Worm (Caenorhabditis elegans) whole organism, L1 larva: ENCODE data around the gene R07E4.1.

Source experiments
- ama-1 ChIP-seq: fragments of 150-350 bp; optimal IDR thresholded peaks from 2 replicates; lab custom pipeline; 2014
- blmp-1 ChIP-seq: fragments of 150-350 bp; optimal IDR thresholded peaks from 2 replicates; lab custom pipeline; 2014; ENCODE audit warnings: missing biosample characterization, missing genetic modification characterization
- ceh-63 ChIP-seq: fragments of 200-800 bp; sonication (Bioruptor generic); optimal IDR thresholded peaks from 2 replicates; lab custom pipeline; 2018; ENCODE audit warnings: mild to moderate bottlenecking, missing genetic modification characterization, missing compliant biosample characterization
- ceh-8 ChIP-seq: fragments of 200-800 bp; sonication (Bioruptor generic); optimal IDR thresholded peaks from 2 replicates; lab custom pipeline; 2018; ENCODE audit warnings: mild to moderate bottlenecking, missing genetic modification characterization, moderate library complexity, missing compliant biosample characterization
- ceh-82 ChIP-seq, 3 experiments: fragments of 150-350 bp in 1 of 3; sonication (generic microtip) in 2 of 3; optimal IDR thresholded peaks; 2 replicates each; lab custom pipeline; 2014 to 2017; ENCODE audit warnings: missing biosample characterization in 3 of 3, missing genetic modification characterization in 3 of 3
- ceh-90 ChIP-seq: sonication (generic microtip); optimal IDR thresholded peaks from 2 replicates; lab custom pipeline; 2016; ENCODE audit warnings: missing genetic modification characterization, missing compliant biosample characterization
- dsc-1 ChIP-seq: sonication (generic microtip); optimal IDR thresholded peaks from 2 replicates; lab custom pipeline; 2016; ENCODE audit warnings: mild to moderate bottlenecking, missing genetic modification characterization, missing compliant biosample characterization
- efl-1 ChIP-seq, 4 experiments: fragments of 150-350 bp; optimal IDR thresholded peaks in 3 of 4; peaks in 1 of 4; 1 replicate in 1 of 4; 2 replicates in 3 of 4; lab custom pipeline; 2014; ENCODE audit warnings: missing biosample characterization in 2 of 4, missing genetic modification characterization in 2 of 4, missing genetic modification reagents in 2 of 4
- efl-3 ChIP-seq: fragments of 200-800 bp; sonication (Bioruptor generic); optimal IDR thresholded peaks from 2 replicates; lab custom pipeline; 2018; ENCODE audit warnings: mild to moderate bottlenecking, missing genetic modification characterization, missing compliant biosample characterization
- elt-2 ChIP-seq: sonication (generic microtip); optimal IDR thresholded peaks from 2 replicates; lab custom pipeline; 2016; ENCODE audit warnings: missing genetic modification characterization, mild to moderate bottlenecking, inconsistent platforms, missing compliant biosample characterization, missing genetic modification reagents
- fkh-4 ChIP-seq: sonication (generic microtip); optimal IDR thresholded peaks from 2 replicates; lab custom pipeline; 2016; ENCODE audit warnings: missing compliant biosample characterization, missing genetic modification characterization, borderline replicate concordance
- fkh-8 ChIP-seq: sonication (generic microtip); optimal IDR thresholded peaks from 2 replicates; lab custom pipeline; 2016; ENCODE audit warnings: mild to moderate bottlenecking, missing genetic modification characterization, missing compliant biosample characterization
- hlh-4 ChIP-seq: sonication (generic microtip); optimal IDR thresholded peaks from 2 replicates; lab custom pipeline; 2016; ENCODE audit warnings: mild to moderate bottlenecking, missing genetic modification characterization, missing compliant biosample characterization
- jun-1 ChIP-seq: fragments of 150-350 bp; optimal IDR thresholded peaks from 2 replicates; lab custom pipeline; 2014; ENCODE audit warnings: missing biosample characterization, missing genetic modification reagents, missing genetic modification characterization
- lin-14 ChIP-seq: fragments of 200-800 bp; sonication (Bioruptor generic); optimal IDR thresholded peaks from 2 replicates; lab custom pipeline; 2018; ENCODE audit warnings: mild to moderate bottlenecking, missing genetic modification characterization, moderate library complexity, missing compliant biosample characterization
- lir-3 ChIP-seq: sonication (generic microtip); optimal IDR thresholded peaks from 2 replicates; lab custom pipeline; 2016; ENCODE audit warnings: mild to moderate bottlenecking, missing genetic modification characterization, moderate library complexity, missing compliant biosample characterization; ENCODE audit not compliant: poor library complexity
- lsy-2 ChIP-seq, 2 experiments: fragments of 150-350 bp; optimal IDR thresholded peaks; 2 replicates each; lab custom pipeline; 2014; ENCODE audit warnings: missing biosample characterization in 2 of 2, missing genetic modification characterization in 2 of 2
- mab-9 ChIP-seq: fragments of 200-800 bp; sonication (Bioruptor generic); IDR thresholded peaks from 2 replicates; pipeline ENCODE4 v1.3.6; 2022; ENCODE audit warnings: missing genetic modification reagents, missing genetic modification characterization, missing compliant biosample characterization
- mdl-1 ChIP-seq, 2 experiments: fragments of 150-350 bp; optimal IDR thresholded peaks; 2 replicates each; lab custom pipeline; 2014 to 2017; ENCODE audit warnings: missing biosample characterization in 2 of 2, missing genetic modification characterization in 2 of 2, inconsistent platforms in 1 of 2
- mef-2 ChIP-seq: fragments of 150-350 bp; optimal IDR thresholded peaks from 2 replicates; lab custom pipeline; 2014; ENCODE audit warnings: missing biosample characterization, missing genetic modification characterization
- nhr-19 ChIP-seq: fragments of 200-800 bp; sonication (Bioruptor generic); conservative IDR thresholded peaks from 2 replicates; pipeline ENCODE4 v1.3.6; 2022; ENCODE audit warnings: missing genetic modification characterization, missing compliant biosample characterization
- nhr-237 ChIP-seq: fragments of 150-350 bp; optimal IDR thresholded peaks from 2 replicates; lab custom pipeline; 2014; ENCODE audit warnings: missing biosample characterization, missing genetic modification characterization
- nhr-28 ChIP-seq: fragments of 150-350 bp; optimal IDR thresholded peaks from 2 replicates; lab custom pipeline; 2014; ENCODE audit warnings: missing biosample characterization, missing genetic modification characterization
- nhr-71 ChIP-seq: sonication (generic microtip); optimal IDR thresholded peaks from 2 replicates; lab custom pipeline; 2016; ENCODE audit warnings: mild to moderate bottlenecking, missing genetic modification characterization, moderate library complexity, missing compliant biosample characterization
- nhr-76 ChIP-seq: sonication (generic microtip); optimal IDR thresholded peaks from 2 replicates; lab custom pipeline; 2017; ENCODE audit warnings: missing biosample characterization, missing genetic modification characterization
- nhr-77 ChIP-seq: fragments of 150-350 bp; optimal IDR thresholded peaks from 2 replicates; lab custom pipeline; 2014; ENCODE audit warnings: missing biosample characterization, missing genetic modification characterization
- nhr-90 ChIP-seq: sonication (generic microtip); optimal IDR thresholded peaks from 2 replicates; lab custom pipeline; 2016; ENCODE audit warnings: mild to moderate bottlenecking, missing genetic modification characterization, missing compliant biosample characterization; ENCODE audit not compliant: poor library complexity
- pax-3 ChIP-seq: fragments of 200-800 bp; sonication (Bioruptor generic); optimal IDR thresholded peaks from 2 replicates; lab custom pipeline; 2018; ENCODE audit warnings: mild to moderate bottlenecking, missing genetic modification characterization, moderate library complexity, missing compliant biosample characterization
- rnt-1 ChIP-seq: sonication (generic microtip); optimal IDR thresholded peaks from 2 replicates; lab custom pipeline; 2016; ENCODE audit warnings: mild to moderate bottlenecking, missing genetic modification characterization, moderate library complexity, missing compliant biosample characterization
- skn-1 ChIP-seq: fragments of 150-350 bp; optimal IDR thresholded peaks from 2 replicates; lab custom pipeline; 2014; ENCODE audit warnings: missing biosample characterization, missing genetic modification characterization
- snpc-4 ChIP-seq: fragments of 150-350 bp; optimal IDR thresholded peaks from 2 replicates; lab custom pipeline; 2014; ENCODE audit warnings: missing biosample characterization, missing genetic modification characterization
- snu-23 ChIP-seq: sonication (generic microtip); optimal IDR thresholded peaks from 2 replicates; lab custom pipeline; 2016; ENCODE audit warnings: missing genetic modification characterization, missing compliant biosample characterization
- sox-4 ChIP-seq: sonication (generic microtip); optimal IDR thresholded peaks from 2 replicates; lab custom pipeline; 2016; ENCODE audit warnings: missing genetic modification characterization, missing compliant biosample characterization
- sup-37 ChIP-seq: fragments of 200-800 bp; sonication (Bioruptor generic); optimal IDR thresholded peaks from 2 replicates; lab custom pipeline; 2018; ENCODE audit warnings: mild to moderate bottlenecking, missing genetic modification characterization, missing compliant biosample characterization
- tbx-2 ChIP-seq: sonication (generic microtip); optimal IDR thresholded peaks from 2 replicates; lab custom pipeline; 2016; ENCODE audit warnings: missing genetic modification characterization, missing compliant biosample characterization
- unc-130 ChIP-seq: fragments of 150-350 bp; optimal IDR thresholded peaks from 2 replicates; lab custom pipeline; 2017; ENCODE audit warnings: missing biosample characterization, missing genetic modification characterization, inconsistent platforms
- unc-30 ChIP-seq: sonication (generic microtip); optimal IDR thresholded peaks from 2 replicates; lab custom pipeline; 2017; ENCODE audit warnings: missing biosample characterization, missing genetic modification characterization
- unc-86 ChIP-seq: sonication (generic microtip); optimal IDR thresholded peaks from 2 replicates; lab custom pipeline; 2016; ENCODE audit warnings: missing genetic modification characterization, missing compliant biosample characterization
- unc-98 ChIP-seq: fragments of 200-800 bp; sonication (Bioruptor generic); IDR thresholded peaks from 2 replicates; pipeline ENCODE4 v1.3.6; 2022; ENCODE audit warnings: missing genetic modification characterization, missing compliant biosample characterization
- xbp-1 ChIP-seq: sonication (generic microtip); optimal IDR thresholded peaks from 2 replicates; lab custom pipeline; 2016; ENCODE audit warnings: missing genetic modification characterization, missing compliant biosample characterization
- zip-4 ChIP-seq: fragments of 200-800 bp; sonication (Bioruptor generic); optimal IDR thresholded peaks from 2 replicates; lab custom pipeline; 2018; ENCODE audit warnings: mild to moderate bottlenecking, missing genetic modification characterization, moderate library complexity, missing compliant biosample characterization
- ztf-11 ChIP-seq, 2 experiments: sonication (generic microtip); optimal IDR thresholded peaks; 2 replicates each; lab custom pipeline; 2016 to 2017; ENCODE audit warnings: missing genetic modification characterization in 2 of 2, missing biosample characterization in 1 of 2, missing compliant biosample characterization in 1 of 2
- ztf-4 ChIP-seq: fragments of 150-350 bp; optimal IDR thresholded peaks from 2 replicates; lab custom pipeline; 2014; ENCODE audit warnings: missing biosample characterization, missing genetic modification characterization

The R07E4.1 gene

ce11 chrX:5942171-5942570 is 16.7 kb upstream of the R07E4.1 start (continued):
- TF ChIP-seq fkh-8 (tag; lab: Kevin White, UChicago) (no peak), pax-3 (no peak), efl-3 (no peak), ama-1 (lab: Kevin White, UChicago) (no peak), sox-4 (tag; lab: Kevin White, UChicago) (no peak), nhr-77 (tag; lab: Kevin White, UChicago) (peak; percentile 17), unc-130 (tag; lab: Kevin White, UChicago) (peak; percentile 18), nhr-237 (no peak), jun-1 (tag; lab: Kevin White, UChicago) (no peak)
- TF ChIP-seq, all 84 proteins: peak for 29

ce11 chrX:5943908-5944307 is 15.0 kb upstream of the R07E4.1 start:
- no peak for TF ChIP-seq efl-1 (optimal IDR thresholded peaks at IDR 0.05; lab: Kevin White, UChicago)
- TF ChIP-seq efl-1 (GFP tag; optimal IDR thresholded peaks at IDR 0.05 in 1 of 2; lab: Kevin White, UChicago): peak in 1 of 2 experiments; percentile 1
- no peak for TF ChIP-seq ceh-90 (tag; lab: Kevin White, UChicago)
- no peak for TF ChIP-seq skn-1
- no peak for TF ChIP-seq dsc-1 (tag; lab: Kevin White, UChicago)
- peak; percentile 10 to 31 for TF ChIP-seq lsy-2 (tag; optimal IDR thresholded peaks at IDR 0.05; lab: Kevin White, UChicago)
- TF ChIP-seq lir-3 (tag; lab: Kevin White, UChicago): no peak
- peak; percentile 24 for TF ChIP-seq snu-23 (GFP tag; lab: Kevin White, UChicago)
- TF ChIP-seq mdl-1 (tag; optimal IDR thresholded peaks at IDR 0.05; lab: Kevin White, UChicago): peak in 1 of 2 experiments; percentile 21
- TF ChIP-seq unc-98: no peak
- TF ChIP-seq nhr-77 (tag; lab: Kevin White, UChicago): no peak
- TF ChIP-seq sup-37 (GFP tag; lab: Kevin White, UChicago): no peak
- no peak for TF ChIP-seq zip-4
- no peak for TF ChIP-seq ama-1 (lab: Kevin White, UChicago)
- TF ChIP-seq nhr-237: no peak
- 0 out of 2 replicates have a peak, but pooled peaks have one; percentile 23 for TF ChIP-seq nhr-19 (GFP tag; lab: Robert Waterston, UW)
- no peak for TF ChIP-seq nhr-90 (tag; lab: Kevin White, UChicago)
- no peak for TF ChIP-seq ztf-11 (tag; optimal IDR thresholded peaks at IDR 0.05; lab: Kevin White, UChicago)
- no peak for TF ChIP-seq ceh-8 (GFP tag; lab: Kevin White, UChicago)
- TF ChIP-seq blmp-1 (tag; lab: Kevin White, UChicago): peak; percentile 55
- TF ChIP-seq ceh-82 (tag; optimal IDR thresholded peaks at IDR 0.05; lab: Kevin White, UChicago): no peak
- TF ChIP-seq tbx-2: no peak
- TF ChIP-seq lin-14 (GFP tag; lab: Kevin White, UChicago): peak; percentile 59
- TF ChIP-seq xbp-1 (tag; lab: Kevin White, UChicago): peak; percentile 16
- no peak for TF ChIP-seq mab-9 (GFP tag; lab: Robert Waterston, UW)
- peak; percentile 53 for TF ChIP-seq nhr-71 (tag; lab: Kevin White, UChicago)
- no peak for TF ChIP-seq hlh-4 (tag; lab: Kevin White, UChicago)
- TF ChIP-seq unc-30 (tag; lab: Kevin White, UChicago): no peak
- no peak for TF ChIP-seq ztf-4 (tag; lab: Kevin White, UChicago)
- no peak for TF ChIP-seq nhr-28 (tag; lab: Kevin White, UChicago)
- no peak for TF ChIP-seq elt-2 (tag; lab: Kevin White, UChicago)
- TF ChIP-seq snpc-4 (tag; lab: Kevin White, UChicago): no peak
- no peak for TF ChIP-seq fkh-4
- TF ChIP-seq nhr-76 (tag; lab: Kevin White, UChicago): no peak
- TF ChIP-seq ceh-63: no peak
- TF ChIP-seq unc-86 (tag; lab: Kevin White, UChicago): no peak
- peak; percentile 51 for TF ChIP-seq rnt-1 (tag; lab: Kevin White, UChicago)
- no peak for TF ChIP-seq mef-2 (tag; lab: Kevin White, UChicago)
